Fruit fly (Drosophila melanogaster): ENCODE results near the gene Eig71Eg.

DNA sequence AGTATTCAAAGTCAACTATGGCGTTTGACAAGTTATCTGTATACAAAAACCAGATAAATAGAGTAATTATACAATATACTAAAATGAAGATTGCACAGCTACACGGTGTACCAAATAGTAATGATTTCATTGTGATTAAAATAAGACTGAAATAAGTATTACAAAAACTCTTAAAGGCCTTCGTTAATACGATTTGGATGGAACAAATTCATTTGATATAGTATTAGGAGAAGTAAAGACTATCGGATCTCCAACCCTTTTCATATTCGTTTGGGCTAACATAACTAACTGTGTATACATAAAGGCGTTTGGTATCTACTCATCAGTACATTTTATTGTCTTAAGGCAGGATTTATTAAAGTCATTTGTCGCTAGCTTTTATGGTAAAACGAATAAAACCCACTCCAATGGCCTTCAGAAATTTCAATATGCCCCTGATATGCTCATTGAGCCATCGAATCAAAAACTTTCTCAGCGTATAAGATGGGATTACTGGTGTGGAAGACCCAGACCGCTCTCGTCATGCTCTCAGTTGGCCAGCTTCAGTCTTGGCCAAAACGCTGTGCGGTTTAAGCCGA, 26.0 kb downstream of the Eig71Eg start, which contains the start of the genes CG7579 and Pgant8:
- TF ChIP-seq eg (GFP tag; IDR thresholded peaks at IDR 0.05): no peak
- no peak for TF ChIP-seq CG4318 (GFP tag; optimal IDR thresholded peaks at IDR 0.05)
- no peak for TF ChIP-seq Smox (GFP tag; optimal IDR thresholded peaks at IDR 0.05)
- TF ChIP-seq CG8319 (GFP tag; optimal IDR thresholded peaks at IDR 0.05): no peak
- TF ChIP-seq Gug (GFP tag; IDR thresholded peaks at IDR 0.05): no peak
- TF ChIP-seq Sox15 (GFP tag; optimal IDR thresholded peaks at IDR 0.05): no peak
- no peak for TF ChIP-seq Sox102F (GFP tag; optimal IDR thresholded peaks at IDR 0.05)
